Worm (Caenorhabditis elegans) whole organism, L4 larva: ENCODE measurements around the gene D1046.16.

ENCODE experiments used
- F44E2.7 ChIP-seq: fragments of 200-800 bp; sonication (Bioruptor generic); IDR thresholded peaks from 2 replicates; pipeline ENCODE4 v2.1.2; 2022; ENCODE audit warnings: missing genetic modification characterization, missing compliant biosample characterization
- T20F7.1 ChIP-seq: fragments of 200-800 bp; sonication (Bioruptor generic); optimal IDR thresholded peaks from 2 replicates; lab custom pipeline; 2018; ENCODE audit warnings: mild to moderate bottlenecking, missing genetic modification characterization, missing compliant biosample characterization
- Y5F2A.4 ChIP-seq: fragments of 200-800 bp; sonication (Bioruptor generic); optimal IDR thresholded peaks from 2 replicates; lab custom pipeline; 2018; ENCODE audit warnings: mild to moderate bottlenecking, missing genetic modification characterization, missing compliant biosample characterization
- ZK337.2 ChIP-seq: fragments of 200-800 bp; sonication (Bioruptor generic); IDR thresholded peaks from 2 replicates; pipeline ENCODE4 v1.3.6; 2022; ENCODE audit warnings: missing genetic modification reagents, missing genetic modification characterization, missing compliant biosample characterization
- aha-1 ChIP-seq: fragments of 150-350 bp; peaks from one replicate; lab custom pipeline; 2014; ENCODE audit warnings: missing biosample characterization, missing genetic modification characterization
- ceh-20 ChIP-seq: fragments of 200-800 bp; sonication (Bioruptor generic); IDR thresholded peaks from 2 replicates; pipeline ENCODE4 v1.3.6; 2022; ENCODE audit warnings: missing genetic modification reagents, missing genetic modification characterization, missing compliant biosample characterization
- ceh-32 ChIP-seq: sonication (generic microtip); optimal IDR thresholded peaks from 2 replicates; lab custom pipeline; 2016; ENCODE audit warnings: mild to moderate bottlenecking, missing genetic modification characterization, missing compliant biosample characterization; ENCODE audit not compliant: poor library complexity
- ces-1 ChIP-seq: fragments of 150-350 bp; sonication (generic microtip); optimal IDR thresholded peaks from 4 replicates; lab custom pipeline; 2014; ENCODE audit warnings: missing biosample characterization, missing genetic modification reagents, missing genetic modification characterization
- cey-2 ChIP-seq: sonication (generic microtip); optimal IDR thresholded peaks from 3 replicates; lab custom pipeline; 2017; ENCODE audit warnings: missing genetic modification characterization, mild to moderate bottlenecking, missing compliant biosample characterization, antibody characterized with exemption, borderline replicate concordance; ENCODE audit not compliant: insufficient read depth
- daf-12 ChIP-seq: fragments of 150-350 bp; optimal IDR thresholded peaks from 2 replicates; lab custom pipeline; 2014; ENCODE audit warnings: missing biosample characterization, missing genetic modification reagents, missing genetic modification characterization
- daf-16 ChIP-seq, 3 experiments: sonication (generic microtip); optimal IDR thresholded peaks; 2 replicates each; lab custom pipeline; 2016 to 2017; ENCODE audit warnings: missing genetic modification characterization in 3 of 3, missing genetic modification reagents in 3 of 3, mild to moderate bottlenecking in 2 of 3, missing compliant biosample characterization in 2 of 3, missing biosample characterization in 1 of 3, moderate library complexity in 1 of 3
- daf-19 ChIP-seq: fragments of 200-800 bp; sonication (Bioruptor generic); conservative IDR thresholded peaks from 2 replicates; pipeline ENCODE4 v1.3.6; 2022; ENCODE audit warnings: missing genetic modification characterization, missing compliant biosample characterization
- daf-8 ChIP-seq: fragments of 200-800 bp; sonication (Bioruptor generic); IDR thresholded peaks from 2 replicates; pipeline ENCODE4 v1.3.6; 2022; ENCODE audit warnings: missing genetic modification characterization, missing compliant biosample characterization
- dmd-6 ChIP-seq: fragments of 200-800 bp; sonication (Bioruptor generic); IDR thresholded peaks from 2 replicates; pipeline ENCODE4 v1.3.6; 2022; ENCODE audit warnings: missing genetic modification reagents, missing genetic modification characterization, missing compliant biosample characterization
- duxl-1 ChIP-seq: sonication (generic microtip); optimal IDR thresholded peaks from 2 replicates; lab custom pipeline; 2016; ENCODE audit warnings: mild to moderate bottlenecking, missing genetic modification characterization, moderate library complexity, missing compliant biosample characterization; ENCODE audit not compliant: poor library complexity
- dve-1 ChIP-seq: sonication (generic microtip); optimal IDR thresholded peaks from 2 replicates; lab custom pipeline; 2017; ENCODE audit warnings: antibody characterized with exemption, mild to moderate bottlenecking, missing genetic modification characterization, missing compliant biosample characterization; ENCODE audit not compliant: insufficient read depth
- gei-8 ChIP-seq: fragments of 200-800 bp; sonication (Bioruptor generic); optimal IDR thresholded peaks from 2 replicates; lab custom pipeline; 2018; ENCODE audit warnings: mild to moderate bottlenecking, missing genetic modification characterization, missing compliant biosample characterization
- hif-1 ChIP-seq, 2 experiments: sonication (generic microtip); optimal IDR thresholded peaks; 2 replicates each; lab custom pipeline; 2016 to 2017; ENCODE audit warnings: missing compliant biosample characterization in 2 of 2, missing genetic modification characterization in 2 of 2, missing genetic modification reagents in 2 of 2, missing genotype in 2 of 2, mild to moderate bottlenecking in 1 of 2
- hlh-11 ChIP-seq: fragments of 200-800 bp; sonication (Bioruptor generic); optimal IDR thresholded peaks from 2 replicates; lab custom pipeline; 2018; ENCODE audit warnings: mild to moderate bottlenecking, missing genetic modification characterization, missing compliant biosample characterization
- hlh-30 ChIP-seq: sonication (generic microtip); optimal IDR thresholded peaks from 2 replicates; lab custom pipeline; 2017; ENCODE audit warnings: antibody characterized with exemption, mild to moderate bottlenecking, missing genetic modification characterization, missing compliant biosample characterization; ENCODE audit not compliant: insufficient read depth
- hmg-1.1 ChIP-seq: fragments of 200-800 bp; sonication (Bioruptor generic); IDR thresholded peaks from 2 replicates; pipeline ENCODE4 v1.3.6; 2022; ENCODE audit warnings: missing genetic modification reagents, missing genetic modification characterization, missing compliant biosample characterization
- jun-1 ChIP-seq: fragments of 150-350 bp; optimal IDR thresholded peaks from 2 replicates; lab custom pipeline; 2014; ENCODE audit warnings: missing biosample characterization, missing genetic modification reagents, missing genetic modification characterization
- lin-13 ChIP-seq: fragments of 150-350 bp; optimal IDR thresholded peaks from 2 replicates; lab custom pipeline; 2014; ENCODE audit warnings: missing biosample characterization, missing genetic modification reagents, missing genetic modification characterization
- lsy-2 ChIP-seq, 2 experiments: fragments of 150-350 bp in 1 of 2; sonication (generic microtip) in 1 of 2; optimal IDR thresholded peaks; 2 replicates each; lab custom pipeline; 2014 to 2017; ENCODE audit warnings: missing biosample characterization in 2 of 2, missing genetic modification characterization in 2 of 2
- mdl-1 ChIP-seq, 2 experiments: fragments of 150-350 bp in 1 of 2; sonication (generic microtip) in 1 of 2; optimal IDR thresholded peaks; 2 replicates each; lab custom pipeline; 2014 to 2017; ENCODE audit warnings: missing biosample characterization in 2 of 2, missing genetic modification characterization in 2 of 2
- mdt-29 ChIP-seq: fragments of 200-800 bp; sonication (Bioruptor generic); IDR thresholded peaks from 2 replicates; pipeline ENCODE4 v1.3.6; 2022; ENCODE audit warnings: missing genetic modification reagents, missing genetic modification characterization, missing compliant biosample characterization
- mep-1 ChIP-seq: fragments of 150-350 bp; sonication (generic microtip); optimal IDR thresholded peaks from 3 replicates; lab custom pipeline; 2014; ENCODE audit warnings: missing biosample characterization, missing genetic modification characterization
- mes-2 ChIP-seq: sonication (generic microtip); optimal IDR thresholded peaks from 2 replicates; lab custom pipeline; 2016; ENCODE audit warnings: missing genotype, mild to moderate bottlenecking, missing genetic modification characterization, missing compliant biosample characterization; ENCODE audit not compliant: poor library complexity, severe bottlenecking
- mxl-2 ChIP-seq: fragments of 200-800 bp; sonication (Bioruptor generic); conservative IDR thresholded peaks from 2 replicates; pipeline ENCODE4 v1.3.6; 2022; ENCODE audit warnings: missing genetic modification reagents, missing genetic modification characterization, missing compliant biosample characterization
- mxl-3 ChIP-seq: fragments of 200-800 bp; sonication (Bioruptor generic); optimal IDR thresholded peaks from 2 replicates; lab custom pipeline; 2018; ENCODE audit warnings: mild to moderate bottlenecking, missing genetic modification characterization, missing compliant biosample characterization
- nhr-28 ChIP-seq: fragments of 150-350 bp; optimal IDR thresholded peaks from 2 replicates; lab custom pipeline; 2014; ENCODE audit warnings: missing biosample characterization, missing genetic modification characterization
- nhr-48 ChIP-seq: sonication (generic microtip); optimal IDR thresholded peaks from 2 replicates; lab custom pipeline; 2016; ENCODE audit warnings: mild to moderate bottlenecking, missing genetic modification characterization, missing compliant biosample characterization
- saeg-2 ChIP-seq: fragments of 200-800 bp; sonication (Bioruptor generic); IDR thresholded peaks from 2 replicates; pipeline ENCODE4 v1.3.6; 2022; ENCODE audit warnings: missing genetic modification reagents, missing genetic modification characterization, missing compliant biosample characterization
- set-16 ChIP-seq: fragments of 200-800 bp; sonication (Bioruptor generic); IDR thresholded peaks from 2 replicates; pipeline ENCODE4 v1.3.6; 2022; ENCODE audit warnings: missing genetic modification reagents, missing genetic modification characterization, missing compliant biosample characterization
- snpc-4 ChIP-seq: fragments of 150-350 bp; optimal IDR thresholded peaks from 2 replicates; lab custom pipeline; 2014; ENCODE audit warnings: missing biosample characterization, missing genetic modification characterization
- tra-1 ChIP-seq: fragments of 200-800 bp; sonication (Bioruptor generic); IDR thresholded peaks from 2 replicates; pipeline ENCODE4 v1.3.6; 2022; ENCODE audit warnings: missing genetic modification reagents, missing genetic modification characterization, missing compliant biosample characterization
- unc-130 ChIP-seq: sonication (generic microtip); optimal IDR thresholded peaks from 2 replicates; lab custom pipeline; 2016; ENCODE audit warnings: missing genetic modification reagents, missing genetic modification characterization, missing compliant biosample characterization
- unc-62 ChIP-seq, 3 experiments: fragments of 150-350 bp in 1 of 3; sonication (generic microtip); optimal IDR thresholded peaks in 2 of 3; peaks in 1 of 3; 1 replicate in 1 of 3; 2 replicates in 2 of 3; lab custom pipeline; 2014 to 2017; ENCODE audit warnings: missing biosample characterization in 3 of 3, missing genetic modification characterization in 3 of 3, missing genetic modification reagents in 3 of 3, missing genotype in 1 of 3
- zip-11 ChIP-seq: fragments of 200-800 bp; sonication (Bioruptor generic); IDR thresholded peaks from 2 replicates; pipeline ENCODE4 v1.3.6; 2022; ENCODE audit warnings: missing genetic modification characterization, missing compliant biosample characterization
- ztf-11 ChIP-seq: fragments of 150-350 bp; optimal IDR thresholded peaks from 2 replicates; lab custom pipeline; 2014; ENCODE audit warnings: missing biosample characterization, missing genetic modification characterization

Gene D1046.16

ce11 chrIV:8943430-8943829 lies 21.5 kb downstream of the D1046.16 start:
- TF ChIP-seq ces-1 = peak; percentile 74
- no peak for TF ChIP-seq daf-12 (tag; lab: Kevin White, UChicago)
- TF ChIP-seq, all 104 proteins: peak for 1

- no peak for TF ChIP-seq snpc-4 (tag; lab: Kevin White, UChicago)
- no peak for TF ChIP-seq set-16
- TF ChIP-seq F44E2.7 (GFP tag; lab: Robert Waterston, UW) = no peak
- no peak for TF ChIP-seq unc-130 (GFP tag; lab: Kevin White, UChicago)
- no peak for TF ChIP-seq ces-1
- peak; percentile 75 for TF ChIP-seq aha-1 (tag; lab: Kevin White, UChicago)
- TF ChIP-seq unc-62 (GFP tag; optimal IDR thresholded peaks at IDR 0.05 in 1 of 2; lab: Kevin White, UChicago) = peak in 1 of 2 experiments; percentile 97
- no peak for TF ChIP-seq unc-62 (tag; optimal IDR thresholded peaks at IDR 0.05; lab: Kevin White, UChicago)
- peak in 1 of 2 experiments; percentile 45 for TF ChIP-seq lsy-2 (tag; optimal IDR thresholded peaks at IDR 0.05; lab: Kevin White, UChicago)
- no peak for TF ChIP-seq duxl-1 (tag; lab: Kevin White, UChicago)
- TF ChIP-seq hlh-11 (tag; lab: Kevin White, UChicago) = peak; percentile 63
- TF ChIP-seq Y5F2A.4 (GFP tag; lab: Kevin White, UChicago) = no peak
- no peak for TF ChIP-seq dmd-6
- TF ChIP-seq mxl-2 (GFP tag; lab: Robert Waterston, UW) = no peak
- TF ChIP-seq jun-1 (tag; lab: Kevin White, UChicago) = no peak
- TF ChIP-seq mep-1 (tag; lab: Kevin White, UChicago) = peak; percentile 47
- TF ChIP-seq hlh-30 (tag; lab: Kevin White, UChicago) = peak; percentile 88
- TF ChIP-seq daf-19 = no peak
- no peak for TF ChIP-seq daf-8 (GFP tag; lab: Robert Waterston, UW)
- 0 out of 2 replicates have a peak, but pooled peaks have one; percentile 11 for TF ChIP-seq ceh-20 (GFP tag; lab: Robert Waterston, UW)
- peak in 1 of 2 experiments; percentile 72 for TF ChIP-seq mdl-1 (tag; optimal IDR thresholded peaks at IDR 0.05; lab: Kevin White, UChicago)
Measured at ce11 chrIV:8947146-8947545, 25.2 kb downstream of the D1046.16 start.

- TF ChIP-seq tra-1 (GFP tag; lab: Robert Waterston, UW) (peak; percentile 96), zip-11 (GFP tag; lab: Robert Waterston, UW) (no peak), gei-8 (GFP tag; lab: Kevin White, UChicago) (no peak), nhr-48 (tag; lab: Kevin White, UChicago) (peak; percentile 73), mxl-2 (GFP tag; lab: Robert Waterston, UW) (peak; percentile 73; the same call in 1 of the 2 replicates), mdt-29 (peak; percentile 76), lin-13 (GFP tag; lab: Kevin White, UChicago) (peak; percentile 39), hmg-1.1 (peak; percentile 45; the same call in 1 of the 2 replicates), hif-1 (tag; optimal IDR thresholded peaks at IDR 0.05; lab: Kevin White, UChicago) (no peak), cey-2 (tag; lab: Kevin White, UChicago) (peak; percentile 91), ceh-20 (GFP tag; lab: Robert Waterston, UW) (peak; percentile 84), lsy-2 (tag; optimal IDR thresholded peaks at IDR 0.05; lab: Kevin White, UChicago) (peak in 1 of 2 experiments; percentile 82), mes-2 (no peak), hlh-30 (tag; lab: Kevin White, UChicago) (peak; percentile 97), dmd-6 (peak; percentile 92), ztf-11 (tag; lab: Kevin White, UChicago) (no peak), mxl-3 (GFP tag; lab: Kevin White, UChicago) (peak; percentile 89), ceh-32 (tag; lab: Kevin White, UChicago) (no peak), hlh-11 (tag; lab: Kevin White, UChicago) (peak; percentile 95), unc-62 (GFP tag; optimal IDR thresholded peaks at IDR 0.05 in 1 of 2; lab: Kevin White, UChicago) (peak in 1 of 2 experiments; percentile 96), unc-62 (tag; optimal IDR thresholded peaks at IDR 0.05; lab: Kevin White, UChicago) (no peak), dve-1 (peak; percentile 87), T20F7.1 (GFP tag; lab: Kevin White, UChicago) (peak; percentile 60), daf-16 (GFP tag; optimal IDR thresholded peaks at IDR 0.05; lab: Kevin White, UChicago) (no peak), daf-16 (tag; optimal IDR thresholded peaks at IDR 0.05; lab: Kevin White, UChicago) (no peak), mdl-1 (tag; optimal IDR thresholded peaks at IDR 0.05; lab: Kevin White, UChicago) (peak; percentile 73 to 97), nhr-28 (tag; lab: Kevin White, UChicago) (peak; percentile 90), saeg-2 (GFP tag; lab: Robert Waterston, UW) (no peak), ZK337.2 (no peak)
Measured at ce11 chrIV:8949078-8950039, 27.4 kb downstream of the D1046.16 start.
